Worm (Caenorhabditis elegans): ENCODE results near the gene ubh-4.
A peak's percentile ranks its signal among the peaks of the same experiment; 100 is the strongest.

The ubh-4 gene

DNA sequence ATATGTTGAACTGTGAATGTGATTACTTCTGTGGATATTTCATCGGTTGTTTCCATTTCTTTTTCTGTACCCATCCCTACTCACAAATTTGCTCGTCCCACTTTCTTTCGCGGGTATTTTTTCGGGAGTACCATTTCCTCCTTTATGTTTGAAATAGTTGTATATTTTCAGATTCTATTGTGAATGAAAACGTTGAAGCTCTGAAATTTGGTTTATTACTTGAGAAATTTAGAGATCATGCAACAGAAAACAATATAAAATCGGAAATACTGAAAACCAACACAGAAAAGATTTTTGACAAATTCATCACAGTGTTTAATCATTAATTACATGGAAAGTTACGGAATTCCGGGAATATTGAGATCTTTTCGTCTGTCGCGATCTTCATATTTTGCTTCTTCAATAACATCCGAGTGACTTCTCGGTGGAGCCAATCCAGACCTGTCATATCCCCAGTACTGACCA, 18.8 kb downstream of the ubh-4 start:
- TF ChIP-seq ztf-18 (tag; optimal IDR thresholded peaks at IDR 0.05): no peak
- TF ChIP-seq aptf-2 (GFP tag; conservative IDR thresholded peaks at IDR 0.05): no peak
- peak; percentile 33; the same call in 1 of the 2 replicates for TF ChIP-seq lin-26 (GFP tag; IDR thresholded peaks at IDR 0.05)
- TF ChIP-seq dox-1 (GFP tag; IDR thresholded peaks at IDR 0.05): peak; percentile 31; the same call in 1 of the 2 replicates
- peak; percentile 57; the same call in 1 of the 2 replicates for TF ChIP-seq ceh-40 (GFP tag; IDR thresholded peaks at IDR 0.05)
- TF ChIP-seq ztf-26 (tag; optimal IDR thresholded peaks at IDR 0.05): peak; percentile 55
- TF ChIP-seq cebp-1 (GFP tag; IDR thresholded peaks at IDR 0.05): peak; percentile 17; the same call in 1 of the 2 replicates
- TF ChIP-seq cebp-1 (tag; optimal IDR thresholded peaks at IDR 0.05): peak; percentile 73
- no peak for TF ChIP-seq madf-3 (GFP tag; IDR thresholded peaks at IDR 0.05)
- TF ChIP-seq ztf-22 (GFP tag; optimal IDR thresholded peaks at IDR 0.05): peak; percentile 51
- no peak for TF ChIP-seq zfh-2 (GFP tag; conservative IDR thresholded peaks at IDR 0.05)
- peak; percentile 44; the same call in 1 of the 2 replicates for TF ChIP-seq Y53G8AR.9 (GFP tag; conservative IDR thresholded peaks at IDR 0.05)
- TF ChIP-seq fkh-3 (tag; optimal IDR thresholded peaks at IDR 0.05): no peak
- no peak for TF ChIP-seq nfya-2 (GFP tag; IDR thresholded peaks at IDR 0.05)
- TF ChIP-seq atf-7 (tag; optimal IDR thresholded peaks at IDR 0.05): peak; percentile 45
- peak; percentile 39 for TF ChIP-seq attf-5 (GFP tag; optimal IDR thresholded peaks at IDR 0.05)
- TF ChIP-seq nfyb-1 (GFP tag; IDR thresholded peaks at IDR 0.05): peak; percentile 71
- peak; percentile 14; the same call in 1 of the 2 replicates for TF ChIP-seq Y56A3A.18 (GFP tag; IDR thresholded peaks at IDR 0.05)
- TF ChIP-seq nfya-1 (tag; optimal IDR thresholded peaks at IDR 0.05; ENCODE audit: borderline replicate concordance, insufficient read depth): no peak
- peak; percentile 43; the same call in 1 of the 2 replicates for TF ChIP-seq rcor-1 (GFP tag; IDR thresholded peaks at IDR 0.05)
- TF ChIP-seq F57A8.1 (GFP tag; optimal IDR thresholded peaks at IDR 0.05): no peak
- no peak for TF ChIP-seq sdz-38 (tag; optimal IDR thresholded peaks at IDR 0.05)
- TF ChIP-seq B0336.3 (GFP tag; IDR thresholded peaks at IDR 0.05): peak; percentile 84
- peak; percentile 68; the same call in 1 of the 2 replicates for TF ChIP-seq Y95B8A.8 (GFP tag; IDR thresholded peaks at IDR 0.05)
- peak; percentile 22 for TF ChIP-seq die-1 (tag; optimal IDR thresholded peaks at IDR 0.05)
- TF ChIP-seq mcd-1 (GFP tag; IDR thresholded peaks at IDR 0.05): 0 out of 2 replicates have a peak, but pooled peaks have one; percentile 21
- TF ChIP-seq F37B4.10 (GFP tag; IDR thresholded peaks at IDR 0.05): no peak
- TF ChIP-seq zim-3 (tag; optimal IDR thresholded peaks at IDR 0.05): peak; percentile 9
- TF ChIP-seq snpc-1.3 (tag; optimal IDR thresholded peaks at IDR 0.05; ENCODE audit: insufficient read depth): peak; percentile 20
- 0 out of 2 replicates have a peak, but pooled peaks have one; percentile 14 for TF ChIP-seq pbrm-1 (GFP tag; IDR thresholded peaks at IDR 0.05)
- TF ChIP-seq F49E8.2 (tag; optimal IDR thresholded peaks at IDR 0.05; ENCODE audit: insufficient read depth): peak; percentile 31
- peak; percentile 5 for TF ChIP-seq ztf-3 (GFP tag; optimal IDR thresholded peaks at IDR 0.05)
- no peak for TF ChIP-seq C17E4.6 (GFP tag; IDR thresholded peaks at IDR 0.05)
- TF ChIP-seq ztf-25 (GFP tag; IDR thresholded peaks at IDR 0.05): 0 out of 2 replicates have a peak, but pooled peaks have one; percentile 22
- TF ChIP-seq ceh-79 (tag; optimal IDR thresholded peaks at IDR 0.05): peak; percentile 50
- TF ChIP-seq F39B2.1 (GFP tag; IDR thresholded peaks at IDR 0.05): peak; percentile 28; the same call in 1 of the 2 replicates
- TF ChIP-seq repo-1 (tag; optimal IDR thresholded peaks at IDR 0.05): peak; percentile 42
- peak; percentile 52 for TF ChIP-seq F52B5.7 (tag; optimal IDR thresholded peaks at IDR 0.05)
- no peak for TF ChIP-seq F23B12.7 (tag; optimal IDR thresholded peaks at IDR 0.05; ENCODE audit: insufficient read depth)
- TF ChIP-seq gei-17 (GFP tag; optimal IDR thresholded peaks at IDR 0.05): no peak
- peak; percentile 49 for TF ChIP-seq madf-6 (GFP tag; IDR thresholded peaks at IDR 0.05)
- no peak for TF ChIP-seq nhr-27 (tag; optimal IDR thresholded peaks at IDR 0.05)
- TF ChIP-seq lsl-1 (GFP tag; optimal IDR thresholded peaks at IDR 0.05): peak; percentile 23
- peak; percentile 84 for TF ChIP-seq Y79H2A.3 (GFP tag; conservative IDR thresholded peaks at IDR 0.05)
- peak; percentile 60 for TF ChIP-seq athp-1 (tag; optimal IDR thresholded peaks at IDR 0.05)
- peak; percentile 67 for TF ChIP-seq tlf-1 (GFP tag; optimal IDR thresholded peaks at IDR 0.05)
- TF ChIP-seq tbp1 (GFP tag; optimal IDR thresholded peaks at IDR 0.05): peak; percentile 12
- TF ChIP-seq hmg-1.2 (GFP tag; IDR thresholded peaks at IDR 0.05): peak; percentile 32; the same call in 1 of the 2 replicates
